Worm (Caenorhabditis elegans): ENCODE measurements around the gene Y45F10C.2.

Y45F10C.2 gene

ce11 chrIV:13689302-13689880 is 26.9 kb upstream of the Y45F10C.2 start, which contains the start of gene T23G4.2:
T23G4.2 (minus strand) TSS chrIV:13689556.
- TF ChIP-seq ceh-32 (tag; optimal IDR thresholded peaks at IDR 0.05; ENCODE audit: poor library complexity) (no peak), F44E2.7 (GFP tag; IDR thresholded peaks at IDR 0.05) (no peak), hlh-30 (tag; optimal IDR thresholded peaks at IDR 0.05; ENCODE audit: insufficient read depth) (no peak), nhr-76 (tag; optimal IDR thresholded peaks at IDR 0.05) (no peak), unc-62 (GFP tag; optimal IDR thresholded peaks at IDR 0.05 in 1 of 2) (peak in 1 of 2 experiments; percentile 99), unc-62 (tag; optimal IDR thresholded peaks at IDR 0.05) (no peak), aha-1 (tag) (peak; percentile 28), mes-2 (tag; optimal IDR thresholded peaks at IDR 0.05; ENCODE audit: poor library complexity, severe bottlenecking) (no peak), saeg-2 (GFP tag; IDR thresholded peaks at IDR 0.05) (no peak), ceh-20 (GFP tag; IDR thresholded peaks at IDR 0.05) (0 out of 2 replicates have a peak, but pooled peaks have one; percentile 30)

DNA sequence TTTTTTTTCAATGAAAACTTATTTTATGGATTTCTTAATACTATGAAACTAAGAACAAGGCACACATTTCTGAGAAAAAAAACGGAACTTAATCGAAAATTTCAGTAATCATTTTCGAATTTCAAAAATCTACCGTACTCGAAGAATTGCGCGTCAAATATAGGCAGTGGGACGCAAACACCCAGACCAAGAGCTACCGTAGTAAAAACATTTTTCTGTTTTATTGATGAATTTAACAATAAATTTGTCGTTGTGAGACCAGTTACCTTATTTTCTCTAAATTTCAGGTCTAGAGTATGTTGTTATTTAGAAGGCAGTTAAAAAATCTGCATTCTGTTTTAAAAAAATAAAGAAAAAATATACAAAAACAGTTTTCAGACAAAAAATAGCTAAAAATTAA is 25.2 kb upstream of the Y45F10C.2 start:
- TF ChIP-seq mdl-1 (tag; optimal IDR thresholded peaks at IDR 0.05) (no peak), Y48G9A.11 (GFP tag; IDR thresholded peaks at IDR 0.05) (peak; percentile 70), R02D3.7 (tag; optimal IDR thresholded peaks at IDR 0.05) (no peak), zip-2 (tag; optimal IDR thresholded peaks at IDR 0.05) (no peak), snpc-1.2 (GFP tag; IDR thresholded peaks at IDR 0.05) (peak; percentile 78), lin-38 (GFP tag; IDR thresholded peaks at IDR 0.05) (no peak), ztf-11 (tag; optimal IDR thresholded peaks at IDR 0.05) (no peak), madf-9 (GFP tag; conservative IDR thresholded peaks at IDR 0.05) (no peak), dmd-9 (GFP tag; IDR thresholded peaks at IDR 0.05) (no peak), madf-5 (GFP tag; IDR thresholded peaks at IDR 0.05) (no peak), nhr-6 (tag; optimal IDR thresholded peaks at IDR 0.05) (no peak), daf-16 (GFP tag; optimal IDR thresholded peaks at IDR 0.05) (no peak), daf-16 (tag; optimal IDR thresholded peaks at IDR 0.05) (no peak)

ce11 chrIV:13686965-13687425 is 24.5 kb upstream of the Y45F10C.2 start, which contains the start of gene nyn-1:
nyn-1 (minus strand) TSS chrIV:13687015.
- TF ChIP-seq R02D3.7 (tag; optimal IDR thresholded peaks at IDR 0.05) (peak; percentile 37), nhr-25 (tag; optimal IDR thresholded peaks at IDR 0.05; ENCODE audit: borderline replicate concordance, insufficient read depth) (no peak), madf-5 (GFP tag; IDR thresholded peaks at IDR 0.05) (no peak), ZK337.2 (GFP tag; IDR thresholded peaks at IDR 0.05) (no peak), Y75B8A.6 (GFP tag; IDR thresholded peaks at IDR 0.05) (no peak), Y48G9A.11 (GFP tag; IDR thresholded peaks at IDR 0.05) (peak; percentile 100), lin-15B (tag; optimal IDR thresholded peaks at IDR 0.05) (no peak), lim-7 (GFP tag; IDR thresholded peaks at IDR 0.05) (no peak), unc-39 (tag; optimal IDR thresholded peaks at IDR 0.05) (no peak), snpc-1.2 (GFP tag; IDR thresholded peaks at IDR 0.05) (peak; percentile 76), zip-2 (tag; optimal IDR thresholded peaks at IDR 0.05) (no peak), D1046.2 (GFP tag; IDR thresholded peaks at IDR 0.05) (no peak), tra-1 (GFP tag; IDR thresholded peaks at IDR 0.05) (no peak), rbr-2 (tag; optimal IDR thresholded peaks at IDR 0.05) (no peak), mdt-29 (GFP tag; IDR thresholded peaks at IDR 0.05) (no peak), lin-38 (GFP tag; IDR thresholded peaks at IDR 0.05) (no peak)

DNA sequence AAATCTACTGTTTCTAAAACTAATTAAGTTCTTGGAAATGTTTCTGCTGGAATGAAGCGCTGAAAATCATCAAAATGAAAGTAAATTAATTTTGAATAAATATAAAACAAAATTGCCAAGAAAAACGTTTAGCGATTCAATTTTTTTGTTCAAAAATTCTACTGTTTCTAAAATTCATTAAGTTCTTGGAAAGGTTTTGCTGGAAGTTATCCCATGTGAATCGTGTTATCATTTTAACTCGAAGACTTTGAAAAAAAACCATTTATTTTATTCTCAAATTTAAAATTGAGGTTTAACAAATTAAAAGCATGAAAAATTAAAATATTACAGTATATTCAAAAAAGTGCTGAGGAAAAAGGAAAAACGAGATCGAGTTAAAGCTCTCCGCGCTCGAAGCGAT is 22.4 kb upstream of the Y45F10C.2 start:
- TF ChIP-seq snpc-1.2 (GFP tag; IDR thresholded peaks at IDR 0.05) (peak; percentile 18; the same call in 1 of the 2 replicates), ztf-7 (tag; optimal IDR thresholded peaks at IDR 0.05) (no peak), mdl-1 (tag; optimal IDR thresholded peaks at IDR 0.05) (no peak), hif-1 (tag; optimal IDR thresholded peaks at IDR 0.05) (no peak)
